Worm (Caenorhabditis elegans): ENCODE measurements around the gene math-48.

DNA sequence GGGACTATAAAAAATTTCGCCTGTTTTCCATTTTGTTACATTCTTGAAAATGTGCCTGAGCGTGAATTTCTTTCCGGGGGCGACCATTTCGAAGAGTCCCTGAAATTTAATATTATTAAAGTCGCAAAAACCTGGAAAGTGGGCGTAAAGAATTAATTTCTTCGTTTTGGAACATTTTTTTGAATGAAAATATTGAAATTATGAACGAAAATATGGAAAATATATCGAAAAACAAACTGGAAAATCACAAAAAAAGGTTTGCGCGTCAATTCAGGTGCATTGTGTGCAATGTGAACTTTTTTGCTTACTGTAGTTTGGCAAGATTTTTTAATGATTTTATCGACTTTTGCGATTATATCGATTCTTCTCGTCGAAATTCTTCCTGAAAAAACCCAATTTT is 25.3 kb downstream of the math-48 start, which contains the start of gene bath-7:
- TF ChIP-seq ama-1 (optimal IDR thresholded peaks at IDR 0.05), result no peak
- no peak for TF ChIP-seq hlh-30 (tag; optimal IDR thresholded peaks at IDR 0.05; ENCODE audit: insufficient read depth)
- no peak for TF ChIP-seq elt-4 (tag; optimal IDR thresholded peaks at IDR 0.05)
- no peak for TF ChIP-seq ceh-18 (tag; optimal IDR thresholded peaks at IDR 0.05)
- no peak for TF ChIP-seq pros-1 (tag; optimal IDR thresholded peaks at IDR 0.05)
